Worm (Caenorhabditis elegans): ENCODE data around the gene btb-16.

Gene btb-16

ce11 chrII:3251782-3252181 is 44.9 kb upstream of the btb-16 start:
- no peak for TF ChIP-seq unc-62 (GFP tag; optimal IDR thresholded peaks at IDR 0.05)
- TF ChIP-seq nhr-237 (tag; optimal IDR thresholded peaks at IDR 0.05), result no peak
- TF ChIP-seq blmp-1 (tag; optimal IDR thresholded peaks at IDR 0.05), result no peak
- no peak for TF ChIP-seq mls-2 (tag; optimal IDR thresholded peaks at IDR 0.05)

- TF ChIP-seq elt-3 (tag; optimal IDR thresholded peaks at IDR 0.05), result no peak
- no peak for TF ChIP-seq M03D4.4 (tag; optimal IDR thresholded peaks at IDR 0.05)
- TF ChIP-seq unc-62 (GFP tag; optimal IDR thresholded peaks at IDR 0.05), result no peak
- TF ChIP-seq nhr-2 (tag; optimal IDR thresholded peaks at IDR 0.05), result no peak
- no peak for TF ChIP-seq nhr-76 (tag; optimal IDR thresholded peaks at IDR 0.05)
- no peak for TF ChIP-seq mep-1 (tag; optimal IDR thresholded peaks at IDR 0.05)
- TF ChIP-seq hlh-1 (tag; optimal IDR thresholded peaks at IDR 0.05), result no peak
- TF ChIP-seq zip-8 (tag; optimal IDR thresholded peaks at IDR 0.05), result no peak
These were observed 37.4 kb upstream of the btb-16 start, which contains the start of gene gcy-19 for ce11 chrII:3259254-3259653. TSS of gene gcy-19 (minus strand) at chrII:3259354.

DNA sequence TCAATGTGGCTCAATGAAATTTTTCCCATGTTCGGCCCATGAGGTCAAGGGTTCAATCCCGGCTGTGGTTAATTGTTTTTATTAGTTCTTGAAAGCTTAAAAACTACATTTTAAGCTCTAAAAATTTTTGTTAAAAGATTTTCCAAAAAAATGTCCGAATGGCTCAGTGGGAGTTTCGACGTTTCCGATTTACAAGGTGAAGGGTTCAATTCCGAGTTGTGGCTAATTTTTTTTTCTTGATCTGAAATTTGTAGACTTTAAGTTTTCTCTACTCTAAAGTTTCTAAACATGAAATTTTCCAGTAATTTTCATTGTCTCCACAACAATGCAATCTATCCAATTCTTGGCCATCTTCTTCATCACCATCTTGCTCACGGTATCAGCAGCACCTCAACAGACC is 34.2 kb upstream of the btb-16 start, which contains the start of gene F02E11.2:
F02E11.2 (plus strand) TSS at position 301 of the 400 bp plus-strand sequence.
- TF ChIP-seq elt-3 (tag; optimal IDR thresholded peaks at IDR 0.05), result no peak

DNA sequence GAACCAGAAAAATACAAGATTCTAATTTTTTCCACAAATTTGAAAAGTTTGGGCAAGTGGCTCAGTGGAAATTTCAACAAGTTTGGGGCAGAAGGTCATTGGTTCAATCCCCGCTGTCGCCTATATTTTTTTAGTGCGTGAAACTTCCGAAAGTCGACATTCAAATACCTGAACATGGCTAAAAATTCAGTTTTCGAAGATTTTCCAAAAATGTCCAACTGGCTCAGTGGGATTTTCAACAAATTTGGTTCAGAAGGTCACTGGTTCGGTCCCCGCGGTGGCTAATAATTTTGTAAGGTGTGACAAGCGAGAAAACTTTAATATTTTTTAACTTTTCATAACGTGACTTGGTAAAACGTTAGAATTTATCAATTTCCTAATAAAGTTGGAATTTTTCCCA is 32.0 kb upstream of the btb-16 start:
- TF ChIP-seq pha-4 (tag; optimal IDR thresholded peaks at IDR 0.05), result no peak
- no peak for TF ChIP-seq nhr-28 (tag; optimal IDR thresholded peaks at IDR 0.05)
- no peak for TF ChIP-seq sptf-1 (tag; optimal IDR thresholded peaks at IDR 0.05)
- TF ChIP-seq nhr-12 (tag; optimal IDR thresholded peaks at IDR 0.05), result no peak
- no peak for TF ChIP-seq ces-1 (GFP tag; optimal IDR thresholded peaks at IDR 0.05)
- TF ChIP-seq lin-32 (GFP tag; optimal IDR thresholded peaks at IDR 0.05), result no peak

ce11 chrII:3267365-3267764 is 29.3 kb upstream of the btb-16 start, which contains the start of gene F02E11.7:
TSS of gene F02E11.7 (plus strand) at chrII:3267665.
- TF ChIP-seq lin-32 (GFP tag; optimal IDR thresholded peaks at IDR 0.05) (no peak), pha-4 (tag; optimal IDR thresholded peaks at IDR 0.05) (no peak), drap-1 (GFP tag; optimal IDR thresholded peaks at IDR 0.05) (no peak), bed-3 (GFP tag; optimal IDR thresholded peaks at IDR 0.05) (no peak), nhr-2 (tag; optimal IDR thresholded peaks at IDR 0.05) (no peak), elt-1 (tag; optimal IDR thresholded peaks at IDR 0.05; ENCODE audit: borderline replicate concordance, insufficient read depth) (no peak), nhr-76 (tag; optimal IDR thresholded peaks at IDR 0.05) (no peak), cnd-1 (tag; optimal IDR thresholded peaks at IDR 0.05) (no peak), nhr-12 (tag; optimal IDR thresholded peaks at IDR 0.05) (no peak), blmp-1 (tag; optimal IDR thresholded peaks at IDR 0.05) (no peak), hlh-1 (tag; optimal IDR thresholded peaks at IDR 0.05) (no peak), nhr-28 (tag; optimal IDR thresholded peaks at IDR 0.05) (no peak), sptf-1 (tag; optimal IDR thresholded peaks at IDR 0.05) (no peak), ham-2 (GFP tag; optimal IDR thresholded peaks at IDR 0.05) (no peak), ceh-43 (GFP tag; optimal IDR thresholded peaks at IDR 0.05) (no peak)

DNA sequence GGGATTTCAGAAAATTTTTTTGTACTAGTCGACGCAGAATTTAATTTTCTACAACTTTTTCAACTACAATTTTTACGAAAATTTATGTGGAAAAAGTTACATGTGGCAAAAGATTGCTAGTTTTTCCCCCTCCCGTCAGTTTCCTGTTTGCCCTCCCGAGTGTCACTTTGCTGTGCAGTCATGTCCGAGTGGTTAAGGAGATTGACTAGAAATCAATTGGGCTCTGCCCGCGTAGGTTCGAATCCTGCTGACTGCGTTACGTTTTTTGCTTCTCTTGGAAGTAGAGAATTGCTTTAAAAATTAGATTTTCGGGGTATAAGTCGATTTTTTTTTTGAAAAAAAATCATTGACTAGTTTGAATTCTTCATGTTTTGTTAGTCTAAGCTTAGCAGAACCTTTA is 28.9 kb upstream of the btb-16 start:
- TF ChIP-seq unc-62 (GFP tag; optimal IDR thresholded peaks at IDR 0.05), result no peak
- TF ChIP-seq flh-1 (GFP tag; optimal IDR thresholded peaks at IDR 0.05), result no peak
- TF ChIP-seq mab-5 (tag; optimal IDR thresholded peaks at IDR 0.05), result no peak
- TF ChIP-seq lin-32 (GFP tag; optimal IDR thresholded peaks at IDR 0.05), result no peak
- TF ChIP-seq nhr-76 (tag; optimal IDR thresholded peaks at IDR 0.05), result no peak
- peak; percentile 30 for TF ChIP-seq cnd-1 (tag; optimal IDR thresholded peaks at IDR 0.05)
- no peak for TF ChIP-seq lsy-2 (tag; optimal IDR thresholded peaks at IDR 0.05)
- TF ChIP-seq ces-1 (GFP tag; optimal IDR thresholded peaks at IDR 0.05), result no peak
- TF ChIP-seq blmp-1 (tag; optimal IDR thresholded peaks at IDR 0.05), result no peak
- TF ChIP-seq mep-1 (tag; optimal IDR thresholded peaks at IDR 0.05), result no peak
- no peak for TF ChIP-seq mls-2 (tag; optimal IDR thresholded peaks at IDR 0.05)
- no peak for TF ChIP-seq zip-8 (tag; optimal IDR thresholded peaks at IDR 0.05)
- peak; percentile 53 for TF ChIP-seq ceh-83 (GFP tag; optimal IDR thresholded peaks at IDR 0.05)
- TF ChIP-seq elt-1 (tag; optimal IDR thresholded peaks at IDR 0.05; ENCODE audit: borderline replicate concordance, insufficient read depth), result no peak
- no peak for TF ChIP-seq nhr-28 (tag; optimal IDR thresholded peaks at IDR 0.05)
- no peak for TF ChIP-seq tbx-8 (GFP tag; optimal IDR thresholded peaks at IDR 0.05)
- TF ChIP-seq unc-39 (tag; optimal IDR thresholded peaks at IDR 0.05), result no peak
- peak; percentile 26 for TF ChIP-seq drap-1 (GFP tag; optimal IDR thresholded peaks at IDR 0.05)
